Fruit fly (Drosophila melanogaster) whole organism, embryonic: ENCODE data around the gene Est-Q.
A peak's percentile ranks its signal among the peaks of the same experiment; 100 is the strongest.

Source experiments
- ATbp ChIP-seq: fragments of 200-800 bp; sonication (Bioruptor generic); optimal IDR thresholded peaks from 2 replicates; lab custom pipeline; 2017; ENCODE audit warnings: missing biosample characterization, mild to moderate bottlenecking, missing genetic modification characterization, missing genetic modification reagents
- Atf6 ChIP-seq: fragments of 200-800 bp; sonication (Bioruptor generic); IDR thresholded peaks from 2 replicates; pipeline ENCODE4 v1.3.6; 2022; ENCODE audit warnings: missing biosample characterization, missing genetic modification characterization
- B-H2 ChIP-seq: fragments of 200-800 bp; sonication (Bioruptor generic); optimal IDR thresholded peaks from 2 replicates; lab custom pipeline; 2018; ENCODE audit warnings: missing biosample characterization, mild to moderate bottlenecking, missing genetic modification characterization
- CG10209 ChIP-seq: fragments of 200-800 bp; sonication (Bioruptor generic); optimal IDR thresholded peaks from 3 replicates; lab custom pipeline; 2017; ENCODE audit warnings: missing biosample characterization, mild to moderate bottlenecking, missing genetic modification characterization, missing genetic modification reagents
- CG10274 ChIP-seq: fragments of 200-800 bp; sonication (Bioruptor generic); optimal IDR thresholded peaks from 3 replicates; lab custom pipeline; 2017; ENCODE audit warnings: missing biosample characterization, mild to moderate bottlenecking, missing genetic modification characterization
- CG11247 ChIP-seq: fragments of 200-800 bp; sonication (Bioruptor generic); IDR thresholded peaks from 2 replicates; pipeline ENCODE4 v1.3.6; 2022; ENCODE audit warnings: missing biosample characterization, missing genetic modification characterization
- CG11398 ChIP-seq: fragments of 200-800 bp; sonication (Bioruptor generic); optimal IDR thresholded peaks from 2 replicates; lab custom pipeline; 2016; ENCODE audit warnings: missing biosample characterization, missing genetic modification characterization
- CG12104 ChIP-seq: fragments of 200-800 bp; sonication (Bioruptor generic); optimal IDR thresholded peaks from 3 replicates; lab custom pipeline; 2016; ENCODE audit warnings: missing biosample characterization, missing genetic modification characterization
- CG13424 ChIP-seq: fragments of 200-800 bp; sonication (Bioruptor generic); optimal IDR thresholded peaks from 2 replicates; lab custom pipeline; 2019; ENCODE audit warnings: missing biosample characterization, mild to moderate bottlenecking, missing genetic modification characterization, moderate library complexity
- CG14965 ChIP-seq: fragments of 200-800 bp; sonication (Bioruptor generic); optimal IDR thresholded peaks from 2 replicates; lab custom pipeline; 2016; ENCODE audit warnings: missing biosample characterization, missing genetic modification characterization, borderline replicate concordance
- CG17186 ChIP-seq: fragments of 200-800 bp; sonication (Bioruptor generic); optimal IDR thresholded peaks from 3 replicates; lab custom pipeline; 2017; ENCODE audit warnings: missing biosample characterization, missing genetic modification reagents, missing genetic modification characterization
- CG18476 ChIP-seq: fragments of 200-800 bp; sonication (Bioruptor generic); optimal IDR thresholded peaks from 2 replicates; lab custom pipeline; 2016; ENCODE audit warnings: missing biosample characterization, mild to moderate bottlenecking, missing genetic modification characterization
- CG30431 ChIP-seq: fragments of 200-800 bp; sonication (Bioruptor generic); optimal IDR thresholded peaks from 2 replicates; lab custom pipeline; 2017; ENCODE audit warnings: missing biosample characterization, missing genetic modification characterization
- CG3065 ChIP-seq: fragments of 200-800 bp; sonication (Bioruptor generic); optimal IDR thresholded peaks from 2 replicates; lab custom pipeline; 2016; ENCODE audit warnings: missing biosample characterization, missing genetic modification characterization
- CG31388 ChIP-seq: fragments of 200-800 bp; sonication (Bioruptor generic); optimal IDR thresholded peaks from 2 replicates; lab custom pipeline; 2016; ENCODE audit warnings: missing biosample characterization, missing genetic modification characterization
- CG32767 ChIP-seq: fragments of 200-800 bp; sonication (Bioruptor generic); IDR thresholded peaks from 2 replicates; pipeline ENCODE4 v1.3.6; 2022; ENCODE audit warnings: missing biosample characterization, missing genetic modification characterization
- CG3726 ChIP-seq: fragments of 200-800 bp; sonication (Bioruptor generic); IDR thresholded peaks from 3 replicates; pipeline ENCODE4, ENCODE4 v1.3.6; 2022; ENCODE audit warnings: missing biosample characterization, missing genetic modification characterization
- CG4404 ChIP-seq: fragments of 200-800 bp; sonication (Bioruptor generic); IDR thresholded peaks from 2 replicates; pipeline ENCODE4 v1.3.6; 2022; ENCODE audit warnings: missing biosample characterization, missing genetic modification characterization
- CG4707 ChIP-seq: fragments of 200-800 bp; sonication (Bioruptor generic); optimal IDR thresholded peaks from 2 replicates; lab custom pipeline; 2018; ENCODE audit warnings: missing biosample characterization, mild to moderate bottlenecking, missing genetic modification characterization, moderate library complexity
- CG4730 ChIP-seq: fragments of 200-800 bp; sonication (Bioruptor generic); IDR thresholded peaks from 2 replicates; pipeline ENCODE4 v1.3.6; 2022; ENCODE audit warnings: missing biosample characterization, missing genetic modification characterization
- CG4820 ChIP-seq: fragments of 200-800 bp; sonication (Bioruptor generic); optimal IDR thresholded peaks from 3 replicates; lab custom pipeline; 2016; ENCODE audit warnings: missing biosample characterization, missing genetic modification characterization
- CG6272 ChIP-seq: fragments of 200-800 bp; sonication (Bioruptor generic); IDR thresholded peaks from 2 replicates; pipeline ENCODE4 v1.3.6; 2022; ENCODE audit warnings: missing biosample characterization, missing genetic modification characterization
- CG6689 ChIP-seq: fragments of 200-800 bp; sonication (Bioruptor generic); IDR thresholded peaks from 2 replicates; pipeline ENCODE4 v1.3.6; 2022; ENCODE audit warnings: missing biosample characterization, missing genetic modification characterization
- CG6765 ChIP-seq: fragments of 200-800 bp; sonication (Bioruptor generic); optimal IDR thresholded peaks from 3 replicates; lab custom pipeline; 2017; ENCODE audit warnings: missing biosample characterization, mild to moderate bottlenecking, missing genetic modification characterization
- CG6854 ChIP-seq: fragments of 200-800 bp; sonication (Bioruptor generic); optimal IDR thresholded peaks from 3 replicates; lab custom pipeline; 2017; ENCODE audit warnings: missing biosample characterization, mild to moderate bottlenecking, missing genetic modification characterization
- CG7839 ChIP-seq: fragments of 200-800 bp; sonication (Bioruptor generic); optimal IDR thresholded peaks from 3 replicates; lab custom pipeline; 2018; ENCODE audit warnings: missing biosample characterization, mild to moderate bottlenecking, missing genetic modification characterization, moderate library complexity
- CG8089 ChIP-seq: fragments of 200-800 bp; sonication (Bioruptor generic); optimal IDR thresholded peaks from 3 replicates; lab custom pipeline; 2016; ENCODE audit warnings: missing biosample characterization, missing genetic modification characterization
- Dad ChIP-seq: fragments of 200-800 bp; sonication (Bioruptor generic); optimal IDR thresholded peaks from 3 replicates; lab custom pipeline; 2016; ENCODE audit warnings: missing biosample characterization, missing genetic modification characterization
- Dll ChIP-seq: fragments of 200-800 bp; sonication (Bioruptor generic); IDR thresholded peaks from 4 replicates; pipeline ENCODE4 v1.3.6; 2022; ENCODE audit warnings: missing biosample characterization, missing genetic modification characterization; ENCODE audit not compliant: partially characterized antibody
- Hr78 ChIP-seq, 2 experiments: fragments of 200-800 bp in 1 of 2; fragments of >200 bp in 1 of 2; sonication (Bioruptor generic) in 1 of 2; optimal IDR thresholded peaks; 2 replicates each; lab custom pipeline; 2017 to 2019; ENCODE audit warnings: missing biosample characterization in 2 of 2, missing genetic modification characterization in 2 of 2, mild to moderate bottlenecking in 1 of 2, moderate library complexity in 1 of 2
- Max ChIP-seq: fragments of 200-800 bp; sonication (Bioruptor generic); optimal IDR thresholded peaks from 2 replicates; lab custom pipeline; 2016; ENCODE audit warnings: missing biosample characterization, mild to moderate bottlenecking, missing genetic modification characterization
- NFAT ChIP-seq: fragments of 200-800 bp; sonication (Bioruptor generic); IDR thresholded peaks from 2 replicates; pipeline ENCODE4 v1.3.6; 2022; ENCODE audit warnings: missing biosample characterization, missing genetic modification characterization
- Opbp ChIP-seq: fragments of 200-800 bp; sonication (Bioruptor generic); IDR thresholded peaks from 3 replicates; pipeline ENCODE4 v1.3.6; 2022; ENCODE audit warnings: missing biosample characterization, missing genetic modification characterization; ENCODE audit not compliant: partially characterized antibody
- Side ChIP-seq: fragments of 200-800 bp; sonication (Bioruptor generic); optimal IDR thresholded peaks from 2 replicates; lab custom pipeline; 2016; ENCODE audit warnings: missing biosample characterization, missing genetic modification characterization
- Ssrp ChIP-seq: fragments of 200-800 bp; sonication (Bioruptor generic); optimal IDR thresholded peaks from 2 replicates; lab custom pipeline; 2018; ENCODE audit warnings: missing biosample characterization, mild to moderate bottlenecking, missing genetic modification characterization, moderate library complexity
- Tbp ChIP-seq: fragments of >200 bp; optimal IDR thresholded peaks from 2 replicates; lab custom pipeline; 2018; ENCODE audit warnings: missing biosample characterization, missing genetic modification characterization
- ac ChIP-seq: fragments of 200-800 bp; sonication (Bioruptor generic); optimal IDR thresholded peaks from 3 replicates; lab custom pipeline; 2017; ENCODE audit warnings: missing biosample characterization, mild to moderate bottlenecking, missing genetic modification characterization
- ase ChIP-seq: fragments of 200-800 bp; sonication (Bioruptor generic); IDR thresholded peaks from 3 replicates; pipeline ENCODE4 v1.3.6; 2022; ENCODE audit warnings: missing biosample characterization, missing genetic modification characterization
- crc ChIP-seq: fragments of 200-800 bp; sonication (Bioruptor generic); optimal IDR thresholded peaks from 2 replicates; lab custom pipeline; 2016; ENCODE audit warnings: missing biosample characterization, missing genetic modification characterization
- grau ChIP-seq: fragments of 200-800 bp; optimal IDR thresholded peaks from 3 replicates; lab custom pipeline; 2019; ENCODE audit warnings: missing biosample characterization, mild to moderate bottlenecking, missing genetic modification characterization, moderate library complexity
- grn ChIP-seq: fragments of 200-800 bp; sonication (Bioruptor generic); optimal IDR thresholded peaks from 3 replicates; lab custom pipeline; 2017; ENCODE audit warnings: missing biosample characterization, missing genetic modification characterization
- kay ChIP-seq: fragments of 200-800 bp; sonication (Bioruptor generic); optimal IDR thresholded peaks from 2 replicates; lab custom pipeline; 2016; ENCODE audit warnings: missing biosample characterization, missing genetic modification characterization
- mld ChIP-seq: fragments of 200-800 bp; sonication (Bioruptor generic); IDR thresholded peaks from 3 replicates; pipeline ENCODE4 v1.3.6; 2022; ENCODE audit warnings: missing biosample characterization, missing genetic modification characterization; ENCODE audit not compliant: partially characterized antibody
- onecut ChIP-seq: fragments of 200-800 bp; sonication (Bioruptor generic); IDR thresholded peaks from 2 replicates; pipeline ENCODE4 v1.3.6; 2022; ENCODE audit warnings: missing biosample characterization, missing genetic modification characterization
- psq ChIP-seq: fragments of 200-800 bp; sonication (Bioruptor generic); optimal IDR thresholded peaks from 2 replicates; lab custom pipeline; 2017; ENCODE audit warnings: missing biosample characterization, missing genetic modification characterization
- salm ChIP-seq: fragments of 200-800 bp; sonication (Bioruptor generic); optimal IDR thresholded peaks from 2 replicates; lab custom pipeline; 2018; ENCODE audit warnings: missing biosample characterization, mild to moderate bottlenecking, missing genetic modification characterization
- sim ChIP-seq: fragments of 200-800 bp; sonication (Bioruptor generic); IDR thresholded peaks from 2 replicates; pipeline ENCODE4 v1.3.6; 2022; ENCODE audit warnings: missing biosample characterization, missing genetic modification characterization
- sug ChIP-seq: fragments of 200-800 bp; optimal IDR thresholded peaks from 2 replicates; lab custom pipeline; 2019; ENCODE audit warnings: missing biosample characterization, mild to moderate bottlenecking, missing genetic modification characterization, moderate library complexity
- tgo ChIP-seq: fragments of 200-800 bp; sonication (Bioruptor generic); IDR thresholded peaks from 3 replicates; pipeline ENCODE4 v1.3.6; 2022; ENCODE audit warnings: missing biosample characterization, missing genetic modification characterization
- ttk ChIP-seq: fragments of 200-800 bp; sonication (Bioruptor generic); IDR thresholded peaks from 2 replicates; pipeline ENCODE4 v2.1.2; 2022; ENCODE audit warnings: missing biosample characterization, missing genetic modification characterization

Est-Q gene

DNA sequence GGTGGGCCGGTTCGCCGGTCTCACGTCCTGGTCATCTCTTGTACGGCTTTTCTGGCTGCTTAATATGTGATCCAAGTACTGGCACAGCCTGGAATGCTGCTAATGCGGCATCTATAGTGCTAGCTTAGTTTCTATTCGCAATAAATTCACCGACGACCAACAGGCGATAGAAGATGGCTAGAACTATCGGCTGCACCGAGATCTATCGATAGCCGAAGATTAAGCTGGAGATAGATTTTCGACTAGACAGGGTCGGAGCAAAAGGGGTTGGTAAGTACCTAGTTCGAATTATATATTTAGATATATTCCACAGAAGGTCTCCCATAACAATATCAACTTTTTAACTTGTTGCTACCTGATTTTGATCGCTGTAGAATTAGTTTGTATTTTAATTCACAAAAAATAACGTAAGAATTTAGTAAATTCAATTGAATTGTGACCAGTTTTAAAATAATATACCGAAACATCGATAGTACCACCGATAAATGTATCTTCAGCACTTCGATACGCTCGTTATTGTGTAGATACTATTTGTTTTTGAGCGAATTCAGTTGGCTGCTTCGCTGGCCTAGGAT lies 6.2 kb downstream of the Est-Q start, which contains the start of the genes Glg1 and M6 (continued):
- TF ChIP-seq Hr78 (GFP tag; optimal IDR thresholded peaks at IDR 0.05; lab: Kevin White, UChicago): peak in 1 of 2 experiments; percentile 40
- TF ChIP-seq tgo (GFP tag; lab: Robert Waterston, UW): peak; percentile 52
- no peak for TF ChIP-seq CG11247
- peak; percentile 89 for TF ChIP-seq Opbp (GFP tag; lab: Robert Waterston, UW)
- TF ChIP-seq ATbp: peak; percentile 2
- no peak for TF ChIP-seq CG3065 (GFP tag; lab: Kevin White, UChicago)
- no peak for TF ChIP-seq CG12104 (GFP tag; lab: Kevin White, UChicago)
- TF ChIP-seq salm: no peak
- TF ChIP-seq Side: peak; percentile 41
- no peak for TF ChIP-seq ttk
- TF ChIP-seq CG6272 (GFP tag; lab: Robert Waterston, UW): peak; percentile 30; the same call in 1 of the 2 replicates
- TF ChIP-seq CG13424 (tag; lab: Kevin White, UChicago): peak; percentile 74
- no peak for TF ChIP-seq CG31388
- no peak for TF ChIP-seq CG11398 (GFP tag; lab: Kevin White, UChicago)
- TF ChIP-seq CG4404 (GFP tag; lab: Robert Waterston, UW): 0 out of 2 replicates have a peak, but pooled peaks have one; percentile 32
- peak; percentile 70 for TF ChIP-seq CG7839
- peak; percentile 57; the same call in 2 of the 3 replicates for TF ChIP-seq ase
- TF ChIP-seq CG4820 (GFP tag; lab: Kevin White, UChicago): peak; percentile 41
- no peak for TF ChIP-seq CG30431
- TF ChIP-seq CG10209 (GFP tag; lab: Kevin White, UChicago): peak; percentile 55
- TF ChIP-seq crc: no peak
- no peak for TF ChIP-seq Atf6 (GFP tag; lab: Robert Waterston, UW)
- TF ChIP-seq mld (GFP tag; lab: Robert Waterston, UW): peak; percentile 92
- no peak for TF ChIP-seq sim (GFP tag; lab: Robert Waterston, UW)
- TF ChIP-seq onecut: peak; percentile 58
- TF ChIP-seq Dll: peak; percentile 96
- TF ChIP-seq grau (tag; lab: Kevin White, UChicago): peak; percentile 71
- peak; percentile 57 for TF ChIP-seq CG17186 (GFP tag; lab: Kevin White, UChicago)
- TF ChIP-seq grn (GFP tag; lab: Kevin White, UChicago): peak; percentile 93
- no peak for TF ChIP-seq CG6854 (GFP tag; lab: Kevin White, UChicago)
- TF ChIP-seq Max: peak; percentile 65
- peak; percentile 49 for TF ChIP-seq Dad (GFP tag; lab: Kevin White, UChicago)
- TF ChIP-seq CG6689: peak; percentile 49; the same call in 1 of the 2 replicates
- TF ChIP-seq psq: peak; percentile 19
- TF ChIP-seq sug (tag; lab: Kevin White, UChicago): peak; percentile 74
- TF ChIP-seq CG8089: peak; percentile 17
- no peak for TF ChIP-seq CG14965 (GFP tag; lab: Kevin White, UChicago)
- no peak for TF ChIP-seq CG10274 (GFP tag; lab: Kevin White, UChicago)
- peak; percentile 51 for TF ChIP-seq B-H2 (GFP tag; lab: Kevin White, UChicago)
- peak; percentile 0 for TF ChIP-seq CG18476
- peak; percentile 46 for TF ChIP-seq kay (GFP tag; lab: Kevin White, UChicago)
- peak; percentile 60 for TF ChIP-seq NFAT (GFP tag; lab: Robert Waterston, UW)
- peak; percentile 76; the same call in 1 of the 2 replicates for TF ChIP-seq CG32767 (GFP tag; lab: Robert Waterston, UW)
- TF ChIP-seq ac (GFP tag; lab: Kevin White, UChicago): no peak
- no peak for TF ChIP-seq Tbp (GFP tag; lab: Kevin White, UChicago)
- TF ChIP-seq CG4707 (GFP tag; lab: Kevin White, UChicago): no peak
- peak; percentile 55 for TF ChIP-seq Ssrp (tag; lab: Kevin White, UChicago)
- TF ChIP-seq CG6765 (GFP tag; lab: Kevin White, UChicago): no peak
- no peak for TF ChIP-seq CG3726 (GFP tag; lab: Robert Waterston, UW)
- TF ChIP-seq CG4730 (GFP tag; lab: Robert Waterston, UW): no peak
